Worm (Caenorhabditis elegans) whole organism, L4/young adult: ENCODE measurements around the gene sknr-1.

Source experiments
- W03F9.2 ChIP-seq: fragments of 150-350 bp; optimal IDR thresholded peaks from 2 replicates; lab custom pipeline; 2014; ENCODE audit warnings: missing biosample characterization, missing genetic modification characterization
- dao-5 ChIP-seq: sonication (generic microtip); optimal IDR thresholded peaks from 2 replicates; lab custom pipeline; 2016; ENCODE audit warnings: missing genotype, missing genetic modification characterization, moderate library complexity, missing compliant biosample characterization
- him-1 ChIP-seq: sonication (generic microtip); optimal IDR thresholded peaks from 2 replicates; lab custom pipeline; 2016; ENCODE audit warnings: missing genotype, missing genetic modification reagents, missing genetic modification characterization, missing compliant biosample characterization

ce11 chrV:2652557-2653133 is 27.4 kb upstream of the sknr-1 start, which contains the start of the genes W02H5.8 and angl-1:
- TF ChIP-seq him-1 (tag; lab: Kevin White, UChicago), result no peak
- TF ChIP-seq W03F9.2 (tag; lab: Kevin White, UChicago), result no peak
- TF ChIP-seq dao-5, result no peak
